Worm (Caenorhabditis elegans) whole organism, mixed stage, embryonic: ENCODE data around the gene ZK488.5.

Experiments
- M03D4.4 ChIP-seq: sonication (generic microtip); optimal IDR thresholded peaks from 2 replicates; lab custom pipeline; 2017; ENCODE audit warnings: mild to moderate bottlenecking, missing genetic modification characterization, missing compliant biosample characterization
- bed-3 ChIP-seq: fragments of 200-800 bp; sonication (Bioruptor generic); optimal IDR thresholded peaks from 3 replicates; lab custom pipeline; 2018; ENCODE audit warnings: mild to moderate bottlenecking, missing genetic modification characterization, moderate library complexity, missing compliant biosample characterization
- blmp-1 ChIP-seq: fragments of 150-350 bp; optimal IDR thresholded peaks from 2 replicates; lab custom pipeline; 2014; ENCODE audit warnings: missing biosample characterization, missing genetic modification characterization
- ceh-39 ChIP-seq: fragments of 150-350 bp; optimal IDR thresholded peaks from 2 replicates; lab custom pipeline; 2014; ENCODE audit warnings: missing biosample characterization, missing genetic modification characterization
- ceh-43 ChIP-seq: fragments of 200-800 bp; sonication (Bioruptor generic); optimal IDR thresholded peaks from 2 replicates; lab custom pipeline; 2018; ENCODE audit warnings: mild to moderate bottlenecking, missing genetic modification characterization, moderate library complexity, missing compliant biosample characterization
- ceh-83 ChIP-seq: fragments of 200-800 bp; sonication (Bioruptor generic); optimal IDR thresholded peaks from 2 replicates; lab custom pipeline; 2018; ENCODE audit warnings: mild to moderate bottlenecking, missing genetic modification characterization, missing compliant biosample characterization
- ces-1 ChIP-seq: fragments of 150-350 bp; optimal IDR thresholded peaks from 2 replicates; lab custom pipeline; 2014; ENCODE audit warnings: missing biosample characterization, missing genetic modification reagents, missing genetic modification characterization
- cnd-1 ChIP-seq: fragments of 200-800 bp; sonication (Bioruptor generic); optimal IDR thresholded peaks from 2 replicates; lab custom pipeline; 2018; ENCODE audit warnings: mild to moderate bottlenecking, missing genetic modification characterization, missing compliant biosample characterization
- drap-1 ChIP-seq: fragments of 200-800 bp; sonication (Bioruptor generic); optimal IDR thresholded peaks from 3 replicates; lab custom pipeline; 2018; ENCODE audit warnings: mild to moderate bottlenecking, missing genetic modification characterization, missing compliant biosample characterization
- elt-1 ChIP-seq: sonication (generic microtip); optimal IDR thresholded peaks from 2 replicates; lab custom pipeline; 2017; ENCODE audit warnings: missing genetic modification characterization, mild to moderate bottlenecking, missing compliant biosample characterization, antibody characterized with exemption, moderate library complexity, borderline replicate concordance; ENCODE audit not compliant: insufficient read depth
- elt-3 ChIP-seq: fragments of 150-350 bp; optimal IDR thresholded peaks from 2 replicates; lab custom pipeline; 2014; ENCODE audit warnings: missing biosample characterization, missing genetic modification characterization
- ham-2 ChIP-seq: fragments of 200-800 bp; sonication (Bioruptor generic); optimal IDR thresholded peaks from 2 replicates; lab custom pipeline; 2018; ENCODE audit warnings: mild to moderate bottlenecking, missing genetic modification characterization, missing compliant biosample characterization
- hlh-1 ChIP-seq: fragments of 150-350 bp; optimal IDR thresholded peaks from 2 replicates; lab custom pipeline; 2014; ENCODE audit warnings: missing biosample characterization, missing genetic modification reagents, missing genetic modification characterization
- lin-13 ChIP-seq: fragments of 150-350 bp; optimal IDR thresholded peaks from 2 replicates; lab custom pipeline; 2014; ENCODE audit warnings: missing biosample characterization, missing genetic modification characterization
- lsy-2 ChIP-seq: fragments of 150-350 bp; optimal IDR thresholded peaks from 2 replicates; lab custom pipeline; 2014; ENCODE audit warnings: missing biosample characterization, missing genetic modification characterization
- mls-2 ChIP-seq: sonication (generic microtip); optimal IDR thresholded peaks from 2 replicates; lab custom pipeline; 2016; ENCODE audit warnings: mild to moderate bottlenecking, missing genetic modification characterization, moderate library complexity, missing compliant biosample characterization
- nhr-237 ChIP-seq: fragments of 150-350 bp; optimal IDR thresholded peaks from 2 replicates; lab custom pipeline; 2014; ENCODE audit warnings: missing biosample characterization, missing genetic modification characterization
- nhr-28 ChIP-seq: fragments of 150-350 bp; optimal IDR thresholded peaks from 2 replicates; lab custom pipeline; 2014; ENCODE audit warnings: missing biosample characterization, missing genetic modification characterization
- nhr-76 ChIP-seq: sonication (generic microtip); optimal IDR thresholded peaks from 2 replicates; lab custom pipeline; 2017; ENCODE audit warnings: missing biosample characterization, missing genetic modification characterization
- pha-4 ChIP-seq: fragments of 150-350 bp; optimal IDR thresholded peaks from 2 replicates; lab custom pipeline; 2018; ENCODE audit warnings: missing biosample characterization, missing genetic modification reagents, missing genetic modification characterization
- sem-2 ChIP-seq: fragments of 200-800 bp; sonication (Bioruptor generic); optimal IDR thresholded peaks from 2 replicates; lab custom pipeline; 2018; ENCODE audit warnings: mild to moderate bottlenecking, missing genetic modification characterization, missing compliant biosample characterization
- snpc-4 ChIP-seq: fragments of 150-350 bp; optimal IDR thresholded peaks from 2 replicates; lab custom pipeline; 2014; ENCODE audit warnings: missing biosample characterization, missing genetic modification characterization
- sptf-1 ChIP-seq: sonication (generic microtip); optimal IDR thresholded peaks from 2 replicates; lab custom pipeline; 2017; ENCODE audit warnings: mild to moderate bottlenecking, missing genetic modification characterization, moderate library complexity, missing compliant biosample characterization
- tbx-8 ChIP-seq: fragments of 200-800 bp; sonication (Bioruptor generic); optimal IDR thresholded peaks from 2 replicates; lab custom pipeline; 2018; ENCODE audit warnings: mild to moderate bottlenecking, missing genetic modification characterization, moderate library complexity, missing compliant biosample characterization
- unc-39 ChIP-seq: fragments of 150-350 bp; optimal IDR thresholded peaks from 2 replicates; lab custom pipeline; 2014; ENCODE audit warnings: missing biosample characterization, missing genetic modification characterization
- unc-62 ChIP-seq: fragments of 150-350 bp; optimal IDR thresholded peaks from 2 replicates; lab custom pipeline; 2014; ENCODE audit warnings: missing biosample characterization, missing genetic modification reagents, missing genetic modification characterization
- zip-8 ChIP-seq: fragments of 150-350 bp; optimal IDR thresholded peaks from 2 replicates; lab custom pipeline; 2014; ENCODE audit warnings: missing biosample characterization, missing genetic modification characterization

ZK488.5 gene

DNA sequence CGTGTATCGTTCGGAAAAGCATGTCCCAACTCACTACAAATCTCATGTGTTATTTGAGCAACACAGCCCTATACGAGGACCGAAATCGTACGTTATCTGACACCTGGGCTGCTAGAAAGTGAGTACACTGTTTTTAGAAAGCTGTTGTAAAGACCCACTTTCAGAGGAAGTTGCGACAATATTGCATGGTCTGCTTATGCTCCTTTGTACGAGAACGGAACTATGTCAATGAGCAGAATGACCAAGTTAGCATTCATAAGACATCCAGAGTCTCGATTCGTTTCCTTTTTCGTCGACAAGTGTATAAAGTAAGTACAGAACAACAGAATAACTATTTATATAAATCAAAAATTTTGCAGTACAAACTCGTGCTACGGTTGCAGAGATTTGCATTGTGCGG, 16.1 kb upstream of the ZK488.5 start:
- TF ChIP-seq sptf-1 (tag; lab: Kevin White, UChicago): no peak

- no peak for TF ChIP-seq mls-2 (tag; lab: Kevin White, UChicago)
- no peak for TF ChIP-seq elt-3
- no peak for TF ChIP-seq M03D4.4
Measured at ce11 chrV:578977-579376, 14.1 kb upstream of the ZK488.5 start, which contains the start of gene K06H6.4. Gene K06H6.4, plus strand, starts transcription at chrV:579277.

DNA sequence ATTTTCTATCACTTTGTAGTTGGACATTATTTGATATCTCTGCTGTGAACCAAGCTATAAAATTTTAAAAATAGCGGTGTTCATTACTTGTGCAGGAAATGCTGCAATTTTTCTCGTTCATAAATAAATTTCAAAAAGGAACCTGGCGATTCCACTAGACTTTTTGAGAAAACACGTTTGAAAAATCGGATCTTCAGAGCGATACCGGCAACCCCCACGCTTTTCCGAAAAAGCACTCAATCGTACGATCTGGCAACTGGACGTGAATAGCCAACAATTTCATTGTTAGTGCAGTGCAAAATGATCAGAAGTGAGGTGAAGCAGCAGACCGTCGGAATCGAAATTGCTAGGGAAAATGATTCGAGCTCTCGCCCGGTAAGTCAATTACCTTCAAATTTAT, 11.4 kb upstream of the ZK488.5 start, which contains the start of gene nstp-7:
Gene nstp-7, plus strand, starts transcription at position 301 of the 400 bp plus-strand sequence.
- TF ChIP-seq nhr-237 (tag; lab: Kevin White, UChicago) (no peak), nhr-28 (no peak), ceh-83 (GFP tag; lab: Kevin White, UChicago) (no peak)

- TF ChIP-seq elt-1: peak; percentile 72
- no peak for TF ChIP-seq hlh-1
Measured at ce11 chrV:585472-585871, 7.6 kb upstream of the ZK488.5 start, which contains the start of gene K06H6.2. Gene K06H6.2, plus strand, starts transcription at chrV:585772.

ce11 chrV:587818-588217, 5.2 kb upstream of the ZK488.5 start, which contains the start of gene K06H6.1:
Gene K06H6.1, plus strand, starts transcription at chrV:588118.
- TF ChIP-seq sem-2 (GFP tag; lab: Kevin White, UChicago) (no peak), tbx-8 (GFP tag; lab: Kevin White, UChicago) (no peak), sptf-1 (tag; lab: Kevin White, UChicago) (no peak), unc-62 (no peak), lsy-2 (tag; lab: Kevin White, UChicago) (no peak), bed-3 (GFP tag; lab: Kevin White, UChicago) (no peak), drap-1 (GFP tag; lab: Kevin White, UChicago) (no peak), nhr-237 (tag; lab: Kevin White, UChicago) (no peak), ceh-39 (tag; lab: Kevin White, UChicago) (no peak), ceh-43 (GFP tag; lab: Kevin White, UChicago) (no peak), hlh-1 (no peak), lin-13 (tag; lab: Kevin White, UChicago) (no peak), elt-1 (no peak), nhr-28 (no peak), ces-1 (GFP tag; lab: Kevin White, UChicago) (no peak), zip-8 (tag; lab: Kevin White, UChicago) (no peak)
- TF ChIP-seq, all 35 proteins: peak for 0

- TF ChIP-seq blmp-1 (tag; lab: Kevin White, UChicago) (no peak), snpc-4 (tag; lab: Kevin White, UChicago) (no peak), M03D4.4 (no peak), bed-3 (GFP tag; lab: Kevin White, UChicago) (no peak), ceh-83 (GFP tag; lab: Kevin White, UChicago) (no peak), cnd-1 (tag; lab: Kevin White, UChicago) (no peak), sptf-1 (tag; lab: Kevin White, UChicago) (no peak), ham-2 (GFP tag; lab: Kevin White, UChicago) (no peak), unc-39 (tag; lab: Kevin White, UChicago) (no peak), nhr-76 (tag; lab: Kevin White, UChicago) (no peak), drap-1 (GFP tag; lab: Kevin White, UChicago) (no peak), unc-62 (no peak), elt-1 (no peak), ceh-43 (GFP tag; lab: Kevin White, UChicago) (no peak), pha-4 (tag; lab: Kevin White, UChicago) (no peak), elt-3 (no peak), lsy-2 (tag; lab: Kevin White, UChicago) (no peak)
- TF ChIP-seq, all 35 proteins: peak for 0
Measured at ce11 chrV:590182-590581, 2.9 kb upstream of the ZK488.5 start, which contains the start of gene ZK488.6. Gene ZK488.6, plus strand, starts transcription at chrV:590482.

ce11 chrV:596923-597322, 3.9 kb downstream of the ZK488.5 start:
- TF ChIP-seq ces-1 (GFP tag; lab: Kevin White, UChicago) (no peak), lin-13 (tag; lab: Kevin White, UChicago) (no peak), lsy-2 (tag; lab: Kevin White, UChicago) (no peak), nhr-76 (tag; lab: Kevin White, UChicago) (no peak), mls-2 (tag; lab: Kevin White, UChicago) (no peak), drap-1 (GFP tag; lab: Kevin White, UChicago) (no peak), nhr-28 (no peak), tbx-8 (GFP tag; lab: Kevin White, UChicago) (no peak)
- TF ChIP-seq, all 35 proteins: peak for 0
